Worm (Caenorhabditis elegans) whole organism, late embryonic: Measurements from ENCODE around the gene atg-7.

Source experiments
- C08G9.2 ChIP-seq: sonication (generic microtip); optimal IDR thresholded peaks from 2 replicates; lab custom pipeline; 2016; ENCODE audit warnings: mild to moderate bottlenecking, missing genetic modification characterization, moderate library complexity, missing compliant biosample characterization
- C38D4.7 ChIP-seq: fragments of 200-800 bp; sonication (Bioruptor generic); optimal IDR thresholded peaks from 2 replicates; lab custom pipeline; 2018; ENCODE audit warnings: mild to moderate bottlenecking, missing genetic modification characterization, moderate library complexity, missing compliant biosample characterization
- F13H6.1 ChIP-seq: sonication (generic microtip); optimal IDR thresholded peaks from 2 replicates; lab custom pipeline; 2016; ENCODE audit warnings: missing genetic modification characterization, missing compliant biosample characterization
- K09A11.1 ChIP-seq: sonication (generic microtip); optimal IDR thresholded peaks from 2 replicates; lab custom pipeline; 2017; ENCODE audit warnings: antibody characterized with exemption, mild to moderate bottlenecking, missing genetic modification characterization, missing compliant biosample characterization; ENCODE audit not compliant: insufficient read depth
- Y22D7AL.16 ChIP-seq: sonication (generic microtip); optimal IDR thresholded peaks from 2 replicates; lab custom pipeline; 2016; ENCODE audit warnings: missing genetic modification characterization, missing compliant biosample characterization
- ama-1 ChIP-seq: fragments of 150-350 bp; optimal IDR thresholded peaks from 2 replicates; lab custom pipeline; 2014
- ceh-18 ChIP-seq: sonication (generic microtip); optimal IDR thresholded peaks from 2 replicates; lab custom pipeline; 2016; ENCODE audit warnings: missing genetic modification characterization, missing compliant biosample characterization
- ceh-19 ChIP-seq: fragments of 200-800 bp; sonication (Bioruptor generic); optimal IDR thresholded peaks from 2 replicates; lab custom pipeline; 2018; ENCODE audit warnings: mild to moderate bottlenecking, missing genetic modification characterization, missing compliant biosample characterization
- ceh-2 ChIP-seq: sonication (generic microtip); optimal IDR thresholded peaks from 2 replicates; lab custom pipeline; 2016; ENCODE audit warnings: missing genotype, missing genetic modification characterization, missing compliant biosample characterization
- ceh-22 ChIP-seq: sonication (generic microtip); optimal IDR thresholded peaks from 2 replicates; lab custom pipeline; 2017; ENCODE audit warnings: missing biosample characterization, missing genetic modification characterization
- ceh-31 ChIP-seq: sonication (generic microtip); optimal IDR thresholded peaks from 2 replicates; lab custom pipeline; 2016; ENCODE audit warnings: missing genetic modification characterization, missing compliant biosample characterization
- ceh-34 ChIP-seq: sonication (generic microtip); optimal IDR thresholded peaks from 2 replicates; lab custom pipeline; 2016; ENCODE audit warnings: mild to moderate bottlenecking, missing genetic modification characterization, missing compliant biosample characterization
- ceh-45 ChIP-seq: fragments of 200-800 bp; sonication (Bioruptor generic); IDR thresholded peaks from 2 replicates; pipeline ENCODE4 v1.3.6; 2022; ENCODE audit warnings: missing genetic modification reagents, missing genetic modification characterization, missing compliant biosample characterization
- dve-1 ChIP-seq: sonication (generic microtip); optimal IDR thresholded peaks from 2 replicates; lab custom pipeline; 2017; ENCODE audit warnings: antibody characterized with exemption, mild to moderate bottlenecking, missing genetic modification characterization, missing compliant biosample characterization
- elt-4 ChIP-seq: sonication (generic microtip); optimal IDR thresholded peaks from 2 replicates; lab custom pipeline; 2016; ENCODE audit warnings: missing genetic modification characterization, missing compliant biosample characterization
- ets-4 ChIP-seq: sonication (generic microtip); optimal IDR thresholded peaks from 2 replicates; lab custom pipeline; 2016; ENCODE audit warnings: missing genetic modification characterization, missing compliant biosample characterization
- eyg-1 ChIP-seq: sonication (generic microtip); optimal IDR thresholded peaks from 2 replicates; lab custom pipeline; 2016; ENCODE audit warnings: missing genotype, missing genetic modification characterization, missing compliant biosample characterization
- fkh-6 ChIP-seq: sonication (generic microtip); optimal IDR thresholded peaks from 2 replicates; lab custom pipeline; 2016; ENCODE audit warnings: missing genetic modification characterization, missing compliant biosample characterization
- gmeb-2 ChIP-seq: sonication (generic microtip); optimal IDR thresholded peaks from 2 replicates; lab custom pipeline; 2016; ENCODE audit warnings: missing genetic modification characterization, inconsistent platforms, missing compliant biosample characterization
- hlh-13 ChIP-seq: fragments of 200-800 bp; sonication (Bioruptor generic); optimal IDR thresholded peaks from 2 replicates; lab custom pipeline; 2018; ENCODE audit warnings: mild to moderate bottlenecking, missing genetic modification characterization, missing compliant biosample characterization
- hlh-30 ChIP-seq: sonication (generic microtip); optimal IDR thresholded peaks from 2 replicates; lab custom pipeline; 2017; ENCODE audit warnings: antibody characterized with exemption, missing genetic modification characterization, missing compliant biosample characterization; ENCODE audit not compliant: insufficient read depth
- hlh-6 ChIP-seq: sonication (generic microtip); optimal IDR thresholded peaks from 2 replicates; lab custom pipeline; 2016; ENCODE audit warnings: missing genotype, missing genetic modification characterization, missing compliant biosample characterization
- hlh-8 ChIP-seq: sonication (generic microtip); optimal IDR thresholded peaks from 2 replicates; lab custom pipeline; 2016; ENCODE audit warnings: missing genotype, missing genetic modification characterization, missing compliant biosample characterization
- lin-11 ChIP-seq: fragments of 200-800 bp; sonication (Bioruptor generic); optimal IDR thresholded peaks from 2 replicates; lab custom pipeline; 2018; ENCODE audit warnings: mild to moderate bottlenecking, missing genetic modification characterization, missing compliant biosample characterization
- mec-3 ChIP-seq: sonication (generic microtip); optimal IDR thresholded peaks from 2 replicates; lab custom pipeline; 2016; ENCODE audit warnings: borderline replicate concordance, missing genetic modification characterization, missing compliant biosample characterization
- nfya-1 ChIP-seq: sonication (generic microtip); optimal IDR thresholded peaks from 2 replicates; lab custom pipeline; 2017; ENCODE audit warnings: missing genetic modification characterization, mild to moderate bottlenecking, missing compliant biosample characterization, antibody characterized with exemption, moderate library complexity
- nhr-11 ChIP-seq: fragments of 150-350 bp; optimal IDR thresholded peaks from 2 replicates; lab custom pipeline; 2014; ENCODE audit warnings: missing biosample characterization, missing genetic modification characterization
- odd-2 ChIP-seq: sonication (generic microtip); optimal IDR thresholded peaks from 2 replicates; lab custom pipeline; 2017; ENCODE audit warnings: antibody characterized with exemption, mild to moderate bottlenecking, missing genetic modification characterization, missing compliant biosample characterization
- pat-9 ChIP-seq: fragments of 200-800 bp; sonication (Bioruptor generic); optimal IDR thresholded peaks from 2 replicates; lab custom pipeline; 2018; ENCODE audit warnings: mild to moderate bottlenecking, missing genetic modification characterization, moderate library complexity, missing compliant biosample characterization
- pax-1 ChIP-seq: fragments of 150-350 bp; optimal IDR thresholded peaks from 2 replicates; lab custom pipeline; 2014; ENCODE audit warnings: missing biosample characterization, missing genetic modification characterization
- pha-2 ChIP-seq: sonication (generic microtip); optimal IDR thresholded peaks from 2 replicates; lab custom pipeline; 2017; ENCODE audit warnings: mild to moderate bottlenecking, missing genetic modification characterization, missing compliant biosample characterization
- pros-1 ChIP-seq: fragments of 150-350 bp; optimal IDR thresholded peaks from 2 replicates; lab custom pipeline; 2014; ENCODE audit warnings: missing biosample characterization, missing genetic modification reagents, missing genetic modification characterization
- ref-2 ChIP-seq: sonication (generic microtip); optimal IDR thresholded peaks from 2 replicates; lab custom pipeline; 2016; ENCODE audit warnings: missing genetic modification characterization, missing compliant biosample characterization
- sdc-2 ChIP-seq: sonication (generic microtip); optimal IDR thresholded peaks from 2 replicates; lab custom pipeline; 2016; ENCODE audit warnings: missing genotype, missing genetic modification characterization, missing compliant biosample characterization
- sox-2 ChIP-seq: fragments of 200-800 bp; sonication (Bioruptor generic); IDR thresholded peaks from 2 replicates; pipeline ENCODE4 v1.3.6; 2022; ENCODE audit warnings: missing genetic modification reagents, missing genetic modification characterization, missing compliant biosample characterization
- sox-4 ChIP-seq: sonication (generic microtip); optimal IDR thresholded peaks from 2 replicates; lab custom pipeline; 2017; ENCODE audit warnings: mild to moderate bottlenecking, missing genetic modification characterization, inconsistent platforms, missing compliant biosample characterization
- syd-9 ChIP-seq: sonication (generic microtip); optimal IDR thresholded peaks from 2 replicates; lab custom pipeline; 2016; ENCODE audit warnings: mild to moderate bottlenecking, missing genetic modification characterization, moderate library complexity, missing compliant biosample characterization
- tbx-2 ChIP-seq: sonication (generic microtip); optimal IDR thresholded peaks from 2 replicates; lab custom pipeline; 2016; ENCODE audit warnings: missing genetic modification characterization, missing compliant biosample characterization
- ttx-3 ChIP-seq: sonication (generic microtip); optimal IDR thresholded peaks from 2 replicates; lab custom pipeline; 2016; ENCODE audit warnings: missing genetic modification reagents, missing genetic modification characterization, missing compliant biosample characterization
- unc-42 ChIP-seq: sonication (generic microtip); optimal IDR thresholded peaks from 2 replicates; lab custom pipeline; 2016; ENCODE audit warnings: missing genotype, missing genetic modification characterization, missing compliant biosample characterization
- unc-86 ChIP-seq: sonication (generic microtip); optimal IDR thresholded peaks from 2 replicates; lab custom pipeline; 2016; ENCODE audit warnings: missing genetic modification characterization, missing compliant biosample characterization
- zip-5 ChIP-seq: sonication (generic microtip); optimal IDR thresholded peaks from 2 replicates; lab custom pipeline; 2016; ENCODE audit warnings: missing genetic modification characterization, missing compliant biosample characterization

The atg-7 gene

ce11 chrIV:11080823-11081285 lies at the start of gene atg-7:
atg-7 (minus strand) TSS chrIV:11081055.
- TF ChIP-seq lin-11 (tag; lab: Kevin White, UChicago) = no peak
- TF ChIP-seq ama-1 (lab: Kevin White, UChicago) = peak; percentile 26

- TF ChIP-seq ref-2 (tag; lab: Kevin White, UChicago) = no peak
- TF ChIP-seq odd-2 (tag; lab: Kevin White, UChicago) = no peak
- TF ChIP-seq pha-2 (tag; lab: Kevin White, UChicago) = no peak
Measured at ce11 chrIV:11126028-11126427, 45.2 kb upstream of the atg-7 start.

ce11 chrIV:11126004-11126027 lies 45.0 kb upstream of the atg-7 start, which contains the start of gene swsn-4:
swsn-4 (plus strand) TSS chrIV:11126024.
- TF ChIP-seq F13H6.1 (tag; lab: Kevin White, UChicago) (no peak), zip-5 (tag; lab: Kevin White, UChicago) (no peak), C08G9.2 (tag; lab: Kevin White, UChicago) (no peak), pax-1 (tag; lab: Kevin White, UChicago) (no peak)

- TF ChIP-seq sox-2 = no peak
- no peak for TF ChIP-seq odd-2 (tag; lab: Kevin White, UChicago)
- TF ChIP-seq ama-1 (lab: Kevin White, UChicago) = no peak
- no peak for TF ChIP-seq eyg-1
- TF ChIP-seq ceh-19 (GFP tag; lab: Kevin White, UChicago) = no peak
- no peak for TF ChIP-seq ceh-22 (tag; lab: Kevin White, UChicago)
- TF ChIP-seq lin-11 (tag; lab: Kevin White, UChicago) = no peak
- no peak for TF ChIP-seq C08G9.2 (tag; lab: Kevin White, UChicago)
- no peak for TF ChIP-seq hlh-8 (tag; lab: Kevin White, UChicago)
- TF ChIP-seq hlh-30 (tag; lab: Kevin White, UChicago) = no peak
- TF ChIP-seq dve-1 (tag; lab: Kevin White, UChicago) = no peak
- TF ChIP-seq, all 69 proteins: peak for 0
Measured at ce11 chrIV:11125604-11126003, 44.7 kb upstream of the atg-7 start.

- no peak for TF ChIP-seq gmeb-2 (tag; lab: Kevin White, UChicago)
- no peak for TF ChIP-seq hlh-6 (tag; lab: Kevin White, UChicago)
- TF ChIP-seq unc-42 (tag; lab: Kevin White, UChicago) = no peak
- no peak for TF ChIP-seq hlh-8 (tag; lab: Kevin White, UChicago)
- no peak for TF ChIP-seq unc-86
- TF ChIP-seq ceh-18 (tag; lab: Kevin White, UChicago) = no peak
- TF ChIP-seq ceh-31 = peak; percentile 40
- TF ChIP-seq ceh-2 (tag; lab: Kevin White, UChicago) = peak; percentile 6
- TF ChIP-seq pat-9 (tag; lab: Kevin White, UChicago) = no peak
- no peak for TF ChIP-seq elt-4 (tag; lab: Kevin White, UChicago)
- peak; percentile 100 for TF ChIP-seq nfya-1 (tag; lab: Kevin White, UChicago)
- TF ChIP-seq sdc-2 (tag; lab: Kevin White, UChicago) = no peak
- TF ChIP-seq eyg-1 = no peak
- TF ChIP-seq ceh-34 (tag; lab: Kevin White, UChicago) = peak; percentile 17
- no peak for TF ChIP-seq ref-2 (tag; lab: Kevin White, UChicago)
- TF ChIP-seq mec-3 (tag; lab: Kevin White, UChicago) = no peak
- TF ChIP-seq C08G9.2 (tag; lab: Kevin White, UChicago) = no peak
- no peak for TF ChIP-seq ceh-45 (GFP tag; lab: Robert Waterston, UW)
- peak; percentile 40 for TF ChIP-seq pros-1
- no peak for TF ChIP-seq ttx-3 (tag; lab: Kevin White, UChicago)
- no peak for TF ChIP-seq tbx-2 (tag; lab: Kevin White, UChicago)
- TF ChIP-seq ets-4 (tag; lab: Kevin White, UChicago) = no peak
- no peak for TF ChIP-seq fkh-6
- TF ChIP-seq hlh-13 (GFP tag; lab: Kevin White, UChicago) = no peak
- no peak for TF ChIP-seq sox-4 (tag; lab: Kevin White, UChicago)
- no peak for TF ChIP-seq nhr-11 (tag; lab: Kevin White, UChicago)
- no peak for TF ChIP-seq C38D4.7 (GFP tag; lab: Kevin White, UChicago)
- TF ChIP-seq Y22D7AL.16 (tag; lab: Kevin White, UChicago) = no peak
- TF ChIP-seq syd-9 (tag; lab: Kevin White, UChicago) = no peak
- no peak for TF ChIP-seq K09A11.1
Measured at ce11 chrIV:11125200-11125599, 44.3 kb upstream of the atg-7 start.
